Worm (Caenorhabditis elegans) whole organism, early embryonic: ENCODE measurements around the gene emb-9.

Experiments used
- ama-1 ChIP-seq: fragments of 150-350 bp; optimal IDR thresholded peaks from 2 replicates; lab custom pipeline; 2014
- hmbx-1 ChIP-seq: sonication (generic microtip); optimal IDR thresholded peaks from 2 replicates; lab custom pipeline; 2016; ENCODE audit warnings: mild to moderate bottlenecking, missing genetic modification characterization, missing compliant biosample characterization

- TF ChIP-seq ama-1 (lab: Kevin White, UChicago) (no peak), hmbx-1 (tag; lab: Kevin White, UChicago) (no peak)
These were observed 9.6 kb upstream of the emb-9 start for ce11 chrIII:9353814-9354213.
